ENCODE assay signal across 2 worm cellular contexts in the genomic region with DNA sequence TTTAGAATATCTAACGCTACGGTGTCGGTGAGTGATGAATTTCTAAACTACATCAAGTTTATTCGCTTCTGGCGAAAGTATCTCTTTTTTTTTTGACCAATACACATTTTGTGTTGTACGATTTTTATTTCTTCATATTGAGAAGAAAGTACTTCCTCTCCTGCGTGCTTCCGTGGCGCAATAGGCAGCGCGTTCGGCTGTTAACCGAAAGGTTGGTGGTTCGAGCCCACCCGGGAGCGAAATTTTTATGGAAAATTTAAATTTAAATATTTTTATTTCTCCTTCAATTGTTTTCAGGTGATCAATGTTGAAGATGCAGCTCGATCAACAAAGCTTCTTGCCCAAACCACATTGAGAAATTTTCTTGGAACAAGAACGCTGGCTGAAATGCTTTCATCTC.
A peak's percentile ranks its signal among the peaks of the same experiment; 100 is the strongest.
TF ChIP-seq lines count a peak whose summit lies in the region.

No protein-coding gene starts in this region.

TF ChIP-seq in whole organism, L1 larva, 84 proteins besides CTCF, POLR2A, EP300 and RAD21 (continued from another document):
- peak; percentile 35 for TF ChIP-seq rnt-1 (tag; optimal IDR thresholded peaks at IDR 0.05; lab: Kevin White, UChicago)
- TF ChIP-seq blmp-1 (tag; optimal IDR thresholded peaks at IDR 0.05; lab: Kevin White, UChicago) = peak; percentile 23
- peak; percentile 58 for TF ChIP-seq nhr-90 (tag; optimal IDR thresholded peaks at IDR 0.05; lab: Kevin White, UChicago; ENCODE audit: poor library complexity)
- peak; percentile 49 for TF ChIP-seq snu-23 (GFP tag; optimal IDR thresholded peaks at IDR 0.05; lab: Kevin White, UChicago)
- TF ChIP-seq lsy-2 (tag; optimal IDR thresholded peaks at IDR 0.05; lab: Kevin White, UChicago) = peak in 1 of 2 experiments; percentile 2
- TF ChIP-seq C16A3.4 (tag; optimal IDR thresholded peaks at IDR 0.05; lab: Kevin White, UChicago) = peak; percentile 25
- TF ChIP-seq mep-1 (tag; optimal IDR thresholded peaks at IDR 0.05; lab: Kevin White, UChicago) = peak; percentile 36
- peak; percentile 62 for TF ChIP-seq nhr-71 (tag; optimal IDR thresholded peaks at IDR 0.05; lab: Kevin White, UChicago)
- TF ChIP-seq elt-3 (tag; optimal IDR thresholded peaks at IDR 0.05; lab: Kevin White, UChicago) = peak in 1 of 6 experiments; percentile 49
TF ChIP-seq in whole organism, L1 larva: peak in this region for 18.

TF ChIP-seq in whole organism, young adult, 124 proteins besides CTCF, POLR2A, EP300 and RAD21 (continued from another document):
- TF ChIP-seq chd-7 (tag; optimal IDR thresholded peaks at IDR 0.05; lab: Kevin White, UChicago) = peak; percentile 0
- TF ChIP-seq cebp-1 (GFP tag; IDR thresholded peaks at IDR 0.05; lab: Robert Waterston, UW) = no peak
- peak; percentile 56 for TF ChIP-seq cebp-1 (tag; optimal IDR thresholded peaks at IDR 0.05; lab: Kevin White, UChicago)
- peak; percentile 57 for TF ChIP-seq snpc-4 (GFP tag; optimal IDR thresholded peaks at IDR 0.05; lab: Kevin White, UChicago)
- TF ChIP-seq snpc-4 (tag; optimal IDR thresholded peaks at IDR 0.05; lab: Kevin White, UChicago) = peak in 2 of 4 experiments; percentile 27 to 59
- peak; percentile 39 for TF ChIP-seq zim-3 (tag; optimal IDR thresholded peaks at IDR 0.05; lab: Kevin White, UChicago)
- TF ChIP-seq lin-35 (GFP tag; optimal IDR thresholded peaks at IDR 0.05; lab: Kevin White, UChicago) = peak in 1 of 3 experiments; percentile 53
- TF ChIP-seq mcd-1 (GFP tag; IDR thresholded peaks at IDR 0.05; lab: Robert Waterston, UW) = no peak; the same call in 1 of the 2 replicates
- no peak for TF ChIP-seq fkh-3 (tag; optimal IDR thresholded peaks at IDR 0.05; lab: Kevin White, UChicago)
- no peak for TF ChIP-seq bed-1 (GFP tag; IDR thresholded peaks at IDR 0.05; lab: Robert Waterston, UW)
- TF ChIP-seq mes-4 (tag; optimal IDR thresholded peaks at IDR 0.05; lab: Kevin White, UChicago) = peak; percentile 38
- no peak for TF ChIP-seq zfh-2 (GFP tag; conservative IDR thresholded peaks at IDR 0.05; lab: Robert Waterston, UW)
- TF ChIP-seq F39B2.1 (GFP tag; IDR thresholded peaks at IDR 0.05; lab: Robert Waterston, UW) = no peak
- TF ChIP-seq mxl-1 (tag; optimal IDR thresholded peaks at IDR 0.05; lab: Kevin White, UChicago) = peak; percentile 71
- TF ChIP-seq F57C9.4 (tag; optimal IDR thresholded peaks at IDR 0.05; lab: Kevin White, UChicago) = no peak
- TF ChIP-seq D2030.7 (GFP tag; IDR thresholded peaks at IDR 0.05; lab: Robert Waterston, UW) = peak; percentile 60; the same call in 1 of the 2 replicates
- no peak for TF ChIP-seq F52B5.7 (tag; optimal IDR thresholded peaks at IDR 0.05; lab: Kevin White, UChicago)
- no peak for TF ChIP-seq C06A6.2 (GFP tag; conservative IDR thresholded peaks at IDR 0.05; lab: Robert Waterston, UW)
- no peak for TF ChIP-seq F22D6.2 (tag; optimal IDR thresholded peaks at IDR 0.05; lab: Kevin White, UChicago)
- no peak for TF ChIP-seq egl-18 (GFP tag; IDR thresholded peaks at IDR 0.05; lab: Robert Waterston, UW)
- no peak for TF ChIP-seq let-526 (GFP tag; IDR thresholded peaks at IDR 0.05; lab: Robert Waterston, UW)
- peak; percentile 82 for TF ChIP-seq him-1 (tag; optimal IDR thresholded peaks at IDR 0.05; lab: Kevin White, UChicago)
- peak; percentile 23 for TF ChIP-seq B0035.1 (tag; optimal IDR thresholded peaks at IDR 0.05; lab: Kevin White, UChicago)
- 0 out of 2 replicates have a peak, but pooled peaks have one; percentile 58 for TF ChIP-seq ztf-25 (GFP tag; IDR thresholded peaks at IDR 0.05; lab: Robert Waterston, UW)
- no peak for TF ChIP-seq egl-44 (GFP tag; IDR thresholded peaks at IDR 0.05; lab: Robert Waterston, UW)
- peak; percentile 63; the same call in 1 of the 2 replicates for TF ChIP-seq Y56A3A.18 (GFP tag; IDR thresholded peaks at IDR 0.05; lab: Robert Waterston, UW)
- TF ChIP-seq Y95B8A.8 (GFP tag; IDR thresholded peaks at IDR 0.05; lab: Robert Waterston, UW) = 0 out of 2 replicates have a peak, but pooled peaks have one; percentile 28
- peak; percentile 49; the same call in 1 of the 2 replicates for TF ChIP-seq rcor-1 (GFP tag; IDR thresholded peaks at IDR 0.05; lab: Robert Waterston, UW)
- no peak for TF ChIP-seq pha-4 (tag; optimal IDR thresholded peaks at IDR 0.05; lab: Kevin White, UChicago)
- TF ChIP-seq K11D2.4 (GFP tag; IDR thresholded peaks at IDR 0.05; lab: Robert Waterston, UW) = 0 out of 2 replicates have a peak, but pooled peaks have one; percentile 45
- TF ChIP-seq lsy-27 (tag; optimal IDR thresholded peaks at IDR 0.05; lab: Kevin White, UChicago; ENCODE audit: borderline replicate concordance, insufficient read depth) = no peak
- TF ChIP-seq athp-1 (tag; optimal IDR thresholded peaks at IDR 0.05; lab: Kevin White, UChicago) = peak; percentile 4
- TF ChIP-seq lin-54 (GFP tag; optimal IDR thresholded peaks at IDR 0.05; lab: Kevin White, UChicago) = no peak
- TF ChIP-seq atf-7 (tag; optimal IDR thresholded peaks at IDR 0.05; lab: Kevin White, UChicago) = peak; percentile 17
- TF ChIP-seq nfya-2 (GFP tag; IDR thresholded peaks at IDR 0.05; lab: Robert Waterston, UW) = no peak
- no peak for TF ChIP-seq aptf-3 (GFP tag; IDR thresholded peaks at IDR 0.05; lab: Robert Waterston, UW)
- no peak for TF ChIP-seq ekl-4 (GFP tag; IDR thresholded peaks at IDR 0.05; lab: Robert Waterston, UW)
- peak; percentile 1 for TF ChIP-seq ceh-27 (GFP tag; optimal IDR thresholded peaks at IDR 0.05; lab: Kevin White, UChicago)
- peak; percentile 47 for TF ChIP-seq lin-40 (tag; optimal IDR thresholded peaks at IDR 0.05; lab: Kevin White, UChicago)
- 0 out of 2 replicates have a peak, but pooled peaks have one; percentile 18 for TF ChIP-seq egrh-3 (GFP tag; IDR thresholded peaks at IDR 0.05; lab: Robert Waterston, UW)
- TF ChIP-seq ceh-40 (GFP tag; IDR thresholded peaks at IDR 0.05; lab: Robert Waterston, UW) = 0 out of 2 replicates have a peak, but pooled peaks have one; percentile 24
- 0 out of 2 replicates have a peak, but pooled peaks have one; percentile 70 for TF ChIP-seq cebp-2 (GFP tag; IDR thresholded peaks at IDR 0.05; lab: Robert Waterston, UW)
- peak; percentile 9 for TF ChIP-seq hrde-1 (tag; optimal IDR thresholded peaks at IDR 0.05; lab: Kevin White, UChicago; ENCODE audit: borderline replicate concordance)
- TF ChIP-seq attf-5 (GFP tag; optimal IDR thresholded peaks at IDR 0.05; lab: Kevin White, UChicago) = peak; percentile 45
- no peak for TF ChIP-seq ama-1 (optimal IDR thresholded peaks at IDR 0.05; lab: Kevin White, UChicago)
- peak; percentile 14 to 57 for TF ChIP-seq ama-1 (GFP tag; optimal IDR thresholded peaks at IDR 0.05; lab: Kevin White, UChicago)
- TF ChIP-seq nhr-90 (tag; optimal IDR thresholded peaks at IDR 0.05; lab: Kevin White, UChicago) = peak; percentile 66
- TF ChIP-seq hlh-12 (tag; optimal IDR thresholded peaks at IDR 0.05; lab: Kevin White, UChicago) = no peak
- peak; percentile 72 for TF ChIP-seq B0261.1 (tag; optimal IDR thresholded peaks at IDR 0.05; lab: Kevin White, UChicago)
- TF ChIP-seq akir-1 (GFP tag; optimal IDR thresholded peaks at IDR 0.05; lab: Kevin White, UChicago) = no peak
- peak; percentile 28 for TF ChIP-seq nhr-80 (tag; optimal IDR thresholded peaks at IDR 0.05; lab: Kevin White, UChicago)
- TF ChIP-seq mel-28 (tag; optimal IDR thresholded peaks at IDR 0.05; lab: Kevin White, UChicago; ENCODE audit: borderline replicate concordance) = no peak
- TF ChIP-seq lin-26 (GFP tag; IDR thresholded peaks at IDR 0.05; lab: Robert Waterston, UW) = peak; percentile 94
- TF ChIP-seq somi-1 (GFP tag; optimal IDR thresholded peaks at IDR 0.05; lab: Kevin White, UChicago) = peak; percentile 19
- TF ChIP-seq let-607 (tag; optimal IDR thresholded peaks at IDR 0.05; lab: Kevin White, UChicago) = peak in 1 of 2 experiments; percentile 17
- TF ChIP-seq sdz-38 (tag; optimal IDR thresholded peaks at IDR 0.05; lab: Kevin White, UChicago) = no peak
- no peak for TF ChIP-seq xnd-1 (tag; optimal IDR thresholded peaks at IDR 0.05; lab: Kevin White, UChicago)
- TF ChIP-seq dox-1 (GFP tag; IDR thresholded peaks at IDR 0.05; lab: Robert Waterston, UW) = peak; percentile 57; the same call in 1 of the 2 replicates
- no peak for TF ChIP-seq B0019.2 (GFP tag; conservative IDR thresholded peaks at IDR 0.05; lab: Robert Waterston, UW)
- no peak for TF ChIP-seq lsl-1 (GFP tag; optimal IDR thresholded peaks at IDR 0.05; lab: Kevin White, UChicago)
TF ChIP-seq in whole organism, young adult: peak in this region for 54.
